Fruit fly (Drosophila melanogaster): ENCODE data around the gene Nup205.

Nup205 gene

dm6 chrX:19851989-19852307, at the start of gene Nup205, which contains the start of gene pico (continued):
- no peak for TF ChIP-seq CG1024 (GFP tag; IDR thresholded peaks at IDR 0.05)
- TF ChIP-seq bab2 (GFP tag; optimal IDR thresholded peaks at IDR 0.05), result no peak
- peak; percentile 80 for TF ChIP-seq tna (GFP tag; IDR thresholded peaks at IDR 0.05; ENCODE audit: partially characterized antibody)
- TF ChIP-seq Dbx (GFP tag; IDR thresholded peaks at IDR 0.05), result peak; percentile 61; the same call in 2 of the 3 replicates
- no peak for TF ChIP-seq ab (GFP tag; optimal IDR thresholded peaks at IDR 0.05)
- no peak for TF ChIP-seq CG4854 (GFP tag; optimal IDR thresholded peaks at IDR 0.05)
- 0 out of 3 replicates have a peak, but pooled peaks have one; percentile 26 for TF ChIP-seq sr (GFP tag; IDR thresholded peaks at IDR 0.05)
- peak; percentile 3 for TF ChIP-seq Chrac-16 (GFP tag; optimal IDR thresholded peaks at IDR 0.05)
- no peak for TF ChIP-seq CG10209 (GFP tag; optimal IDR thresholded peaks at IDR 0.05)
- TF ChIP-seq Adf1 (GFP tag; IDR thresholded peaks at IDR 0.05), result peak; percentile 37
- TF ChIP-seq vvl (GFP tag; IDR thresholded peaks at IDR 0.05), result peak; percentile 56
- TF ChIP-seq gro (GFP tag; optimal IDR thresholded peaks at IDR 0.05), result no peak
- TF ChIP-seq CG17829 (tag; optimal IDR thresholded peaks at IDR 0.05), result peak; percentile 56
- TF ChIP-seq gcm2 (GFP tag; optimal IDR thresholded peaks at IDR 0.05), result peak; percentile 24
- peak; percentile 86 for TF ChIP-seq CG6791 (GFP tag; IDR thresholded peaks at IDR 0.05; ENCODE audit: partially characterized antibody)
- TF ChIP-seq CG16863 (GFP tag; optimal IDR thresholded peaks at IDR 0.05), result peak; percentile 63
- peak; percentile 99 for TF ChIP-seq CG2116 (GFP tag; optimal IDR thresholded peaks at IDR 0.05)
- TF ChIP-seq CG14441 (GFP tag; IDR thresholded peaks at IDR 0.05), result no peak
- TF ChIP-seq CG32532 (GFP tag; IDR thresholded peaks at IDR 0.05), result 0 out of 2 replicates have a peak, but pooled peaks have one; percentile 31
- TF ChIP-seq oc (tag; optimal IDR thresholded peaks at IDR 0.05), result no peak
- no peak for TF ChIP-seq CG2202 (tag; optimal IDR thresholded peaks at IDR 0.05)
- TF ChIP-seq danr (GFP tag; IDR thresholded peaks at IDR 0.05), result no peak
- TF ChIP-seq MESR4 (GFP tag; optimal IDR thresholded peaks at IDR 0.05), result peak; percentile 65
- TF ChIP-seq CG11696 (GFP tag; IDR thresholded peaks at IDR 0.05), result no peak
- peak; percentile 64 for TF ChIP-seq dm (GFP tag; optimal IDR thresholded peaks at IDR 0.05)
- TF ChIP-seq Dll (GFP tag; IDR thresholded peaks at IDR 0.05; ENCODE audit: partially characterized antibody), result peak; percentile 77
- TF ChIP-seq Mrtf (GFP tag; IDR thresholded peaks at IDR 0.05), result 0 out of 3 replicates have a peak, but pooled peaks have one; percentile 18
- TF ChIP-seq CG8089 (GFP tag; optimal IDR thresholded peaks at IDR 0.05), result no peak
- no peak for TF ChIP-seq Meics (GFP tag; optimal IDR thresholded peaks at IDR 0.05)
- no peak for TF ChIP-seq pb (GFP tag; optimal IDR thresholded peaks at IDR 0.05)
- no peak for TF ChIP-seq CG31388 (GFP tag; optimal IDR thresholded peaks at IDR 0.05)
- peak; percentile 87 for TF ChIP-seq CG12659 (GFP tag; optimal IDR thresholded peaks at IDR 0.05)
- no peak for TF ChIP-seq al (GFP tag; IDR thresholded peaks at IDR 0.05)
- no peak for TF ChIP-seq nom (GFP tag; optimal IDR thresholded peaks at IDR 0.05)
- TF ChIP-seq CG13775 (GFP tag; optimal IDR thresholded peaks at IDR 0.05), result peak; percentile 15
- TF ChIP-seq Dek (tag; optimal IDR thresholded peaks at IDR 0.05), result no peak
- TF ChIP-seq ftz-f1 (GFP tag; optimal IDR thresholded peaks at IDR 0.05), result peak; percentile 62
- TF ChIP-seq CG3407 (GFP tag; optimal IDR thresholded peaks at IDR 0.05), result no peak
- TF ChIP-seq ac (GFP tag; optimal IDR thresholded peaks at IDR 0.05), result no peak
- TF ChIP-seq BtbVII (GFP tag; optimal IDR thresholded peaks at IDR 0.05), result no peak
- TF ChIP-seq zfh2 (GFP tag; optimal IDR thresholded peaks at IDR 0.05), result peak; percentile 39
- no peak for TF ChIP-seq CG10979 (tag; optimal IDR thresholded peaks at IDR 0.05)
- TF ChIP-seq sd (tag; optimal IDR thresholded peaks at IDR 0.05), result no peak
- TF ChIP-seq CG18764 (GFP tag; optimal IDR thresholded peaks at IDR 0.05), result no peak
- TF ChIP-seq knrl (GFP tag; IDR thresholded peaks at IDR 0.05; ENCODE audit: partially characterized antibody), result peak; percentile 84
- TF ChIP-seq her (GFP tag; optimal IDR thresholded peaks at IDR 0.05), result peak; percentile 74
- TF ChIP-seq esg (GFP tag; conservative IDR thresholded peaks at IDR 0.05), result no peak
- peak; percentile 45 for TF ChIP-seq YL-1 (GFP tag; optimal IDR thresholded peaks at IDR 0.05)
- TF ChIP-seq E2f1 (GFP tag; IDR thresholded peaks at IDR 0.05), result 0 out of 2 replicates have a peak, but pooled peaks have one; percentile 37
- TF ChIP-seq NC2β (GFP tag; optimal IDR thresholded peaks at IDR 0.05), result peak; percentile 55
- no peak for TF ChIP-seq chn (GFP tag; optimal IDR thresholded peaks at IDR 0.05)
- no peak for TF ChIP-seq az2 (GFP tag; optimal IDR thresholded peaks at IDR 0.05)

Data from whole organism, embryonic.